Worm (Caenorhabditis elegans) whole organism, young adult: ENCODE measurements around the gene ugt-58.

Experiments
- C17E4.6 ChIP-seq: fragments of 200-800 bp; sonication (Bioruptor generic); IDR thresholded peaks from 2 replicates; pipeline ENCODE4 v1.3.6; 2022; ENCODE audit warnings: missing genetic modification reagents, missing genetic modification characterization, missing compliant biosample characterization
- D2030.7 ChIP-seq: fragments of 200-800 bp; sonication (Bioruptor generic); IDR thresholded peaks from 2 replicates; pipeline ENCODE4 v1.3.6; 2022; ENCODE audit warnings: missing genetic modification reagents, missing genetic modification characterization, missing compliant biosample characterization
- F10E7.11 ChIP-seq: sonication (generic microtip); optimal IDR thresholded peaks from 2 replicates; lab custom pipeline; 2017; ENCODE audit warnings: mild to moderate bottlenecking, missing genetic modification characterization, moderate library complexity, missing compliant biosample characterization
- F33H1.4 ChIP-seq: fragments of 200-800 bp; sonication (Bioruptor generic); IDR thresholded peaks from 2 replicates; pipeline ENCODE4 v1.3.6; 2022; ENCODE audit warnings: missing genetic modification reagents, missing genetic modification characterization, missing compliant biosample characterization
- F57C9.4 ChIP-seq: sonication (generic microtip); optimal IDR thresholded peaks from 2 replicates; lab custom pipeline; 2017; ENCODE audit warnings: mild to moderate bottlenecking, missing genetic modification characterization, missing compliant biosample characterization
- K11D2.4 ChIP-seq: fragments of 200-800 bp; sonication (Bioruptor generic); IDR thresholded peaks from 2 replicates; pipeline ENCODE4 v1.3.6; 2022; ENCODE audit warnings: missing genetic modification reagents, missing genetic modification characterization, missing compliant biosample characterization
- K12H6.12 ChIP-seq: fragments of 200-800 bp; sonication (Bioruptor generic); optimal IDR thresholded peaks from 2 replicates; lab custom pipeline; 2018; ENCODE audit warnings: mild to moderate bottlenecking, missing genetic modification characterization, missing compliant biosample characterization
- Y95B8A.8 ChIP-seq: fragments of 200-800 bp; sonication (Bioruptor generic); IDR thresholded peaks from 2 replicates; pipeline ENCODE4 v1.3.6; 2022; ENCODE audit warnings: missing genetic modification reagents, missing genetic modification characterization, missing compliant biosample characterization
- attf-5 ChIP-seq: fragments of 200-800 bp; sonication (Bioruptor generic); optimal IDR thresholded peaks from 2 replicates; lab custom pipeline; 2018; ENCODE audit warnings: mild to moderate bottlenecking, missing genetic modification characterization, missing compliant biosample characterization
- bed-2 ChIP-seq: fragments of 200-800 bp; sonication (Bioruptor generic); IDR thresholded peaks from 2 replicates; pipeline ENCODE4 v1.3.6; 2022; ENCODE audit warnings: missing genetic modification reagents, missing genetic modification characterization, missing compliant biosample characterization
- ccch-3 ChIP-seq: fragments of 200-800 bp; sonication (Bioruptor generic); optimal IDR thresholded peaks from 2 replicates; lab custom pipeline; 2018; ENCODE audit warnings: mild to moderate bottlenecking, missing genetic modification characterization, missing compliant biosample characterization
- ceh-100 ChIP-seq: fragments of 200-800 bp; sonication (Bioruptor generic); IDR thresholded peaks from 2 replicates; pipeline ENCODE4 v1.3.6; 2022; ENCODE audit warnings: missing genetic modification reagents, missing genetic modification characterization, missing compliant biosample characterization
- ceh-91 ChIP-seq: fragments of 200-800 bp; sonication (Bioruptor generic); IDR thresholded peaks from 2 replicates; pipeline ENCODE4 v1.3.6; 2022; ENCODE audit warnings: missing genetic modification reagents, missing genetic modification characterization, missing compliant biosample characterization
- egl-44 ChIP-seq: fragments of 200-800 bp; sonication (Bioruptor generic); IDR thresholded peaks from 2 replicates; pipeline ENCODE4 v1.3.6; 2022; ENCODE audit warnings: missing genetic modification reagents, missing genetic modification characterization, missing compliant biosample characterization
- egrh-3 ChIP-seq: fragments of 200-800 bp; sonication (Bioruptor generic); IDR thresholded peaks from 2 replicates; pipeline ENCODE4 v1.3.6; 2022; ENCODE audit warnings: missing genetic modification reagents, missing genetic modification characterization, missing compliant biosample characterization
- ekl-4 ChIP-seq: fragments of 200-800 bp; sonication (Bioruptor generic); IDR thresholded peaks from 2 replicates; pipeline ENCODE4 v1.3.6; 2022; ENCODE audit warnings: missing genetic modification reagents, missing genetic modification characterization, missing compliant biosample characterization
- him-1 ChIP-seq: sonication (generic microtip); optimal IDR thresholded peaks from 2 replicates; lab custom pipeline; 2016; ENCODE audit warnings: missing genotype, missing genetic modification reagents, missing genetic modification characterization, missing compliant biosample characterization
- hlh-26 ChIP-seq: fragments of 200-800 bp; sonication (Bioruptor generic); conservative IDR thresholded peaks from 2 replicates; pipeline ENCODE4 v1.3.6; 2022; ENCODE audit warnings: missing genetic modification reagents, missing genetic modification characterization, missing compliant biosample characterization
- hmg-1.2 ChIP-seq: fragments of 200-800 bp; sonication (Bioruptor generic); IDR thresholded peaks from 2 replicates; pipeline ENCODE4 v1.3.6; 2022; ENCODE audit warnings: missing genetic modification reagents, missing genetic modification characterization, missing compliant biosample characterization
- hmg-20 ChIP-seq: fragments of 200-800 bp; sonication (Bioruptor generic); IDR thresholded peaks from 2 replicates; pipeline ENCODE4 v1.3.6; 2022; ENCODE audit warnings: missing genetic modification reagents, missing genetic modification characterization, missing compliant biosample characterization
- hsf-1 ChIP-seq: fragments of 200-800 bp; sonication (Bioruptor generic); IDR thresholded peaks from 2 replicates; pipeline ENCODE4 v1.3.6; 2022; ENCODE audit warnings: missing genetic modification reagents, missing genetic modification characterization, missing compliant biosample characterization
- lag-1 ChIP-seq: fragments of 200-800 bp; sonication (Bioruptor generic); IDR thresholded peaks from 2 replicates; pipeline ENCODE4 v1.3.6; 2022; ENCODE audit warnings: missing genetic modification reagents, missing genetic modification characterization, missing compliant biosample characterization
- let-607 ChIP-seq, 2 experiments: fragments of 200-800 bp in 1 of 2; sonication (Bioruptor generic) in 1 of 2; sonication (generic microtip) in 1 of 2; optimal IDR thresholded peaks; 2 replicates each; lab custom pipeline; 2016 to 2018; ENCODE audit warnings: mild to moderate bottlenecking in 2 of 2, missing compliant biosample characterization in 2 of 2, missing genetic modification characterization in 2 of 2, moderate library complexity in 2 of 2, missing genotype in 1 of 2
- lin-26 ChIP-seq: fragments of 200-800 bp; sonication (Bioruptor generic); IDR thresholded peaks from 2 replicates; pipeline ENCODE4 v1.3.6; 2022; ENCODE audit warnings: missing genetic modification reagents, missing genetic modification characterization, missing compliant biosample characterization
- lin-35 ChIP-seq, 3 experiments: fragments of 150-350 bp in 2 of 3; sonication (generic microtip) in 1 of 3; optimal IDR thresholded peaks; 2 replicates each; lab custom pipeline; 2014 to 2018; ENCODE audit warnings: missing biosample characterization in 3 of 3, missing genetic modification characterization in 3 of 3, missing genetic modification reagents in 3 of 3
- lin-40 ChIP-seq: sonication (generic microtip); optimal IDR thresholded peaks from 2 replicates; lab custom pipeline; 2016; ENCODE audit warnings: missing genetic modification characterization, mild to moderate bottlenecking, missing compliant biosample characterization, missing genotype, missing genetic modification reagents
- lir-1 ChIP-seq: fragments of 200-800 bp; sonication (Bioruptor generic); conservative IDR thresholded peaks from 2 replicates; pipeline ENCODE4 v1.3.6; 2022; ENCODE audit warnings: missing genetic modification reagents, missing genetic modification characterization, missing compliant biosample characterization
- lsl-1 ChIP-seq: fragments of 200-800 bp; sonication (Bioruptor generic); optimal IDR thresholded peaks from 2 replicates; lab custom pipeline; 2018; ENCODE audit warnings: mild to moderate bottlenecking, missing genetic modification characterization, moderate library complexity, missing compliant biosample characterization
- madf-6 ChIP-seq: fragments of 200-800 bp; sonication (Bioruptor generic); IDR thresholded peaks from 2 replicates; pipeline ENCODE4 v1.3.6; 2022; ENCODE audit warnings: missing genetic modification reagents, missing genetic modification characterization, missing compliant biosample characterization
- madf-8 ChIP-seq: fragments of 200-800 bp; sonication (Bioruptor generic); conservative IDR thresholded peaks from 2 replicates; pipeline ENCODE4 v1.3.6; 2022; ENCODE audit warnings: missing genetic modification reagents, missing genetic modification characterization, missing compliant biosample characterization
- mcd-1 ChIP-seq: fragments of 200-800 bp; sonication (Bioruptor generic); IDR thresholded peaks from 2 replicates; pipeline ENCODE4 v1.3.6; 2022; ENCODE audit warnings: missing genetic modification reagents, missing genetic modification characterization, missing compliant biosample characterization
- mxl-1 ChIP-seq: sonication (generic microtip); optimal IDR thresholded peaks from 2 replicates; lab custom pipeline; 2016; ENCODE audit warnings: missing genetic modification characterization, missing compliant biosample characterization
- nfya-1 ChIP-seq: sonication (generic microtip); optimal IDR thresholded peaks from 2 replicates; lab custom pipeline; 2017; ENCODE audit warnings: antibody characterized with exemption, missing compliant biosample characterization, missing genetic modification characterization, borderline replicate concordance; ENCODE audit not compliant: insufficient read depth
- nfya-2 ChIP-seq: fragments of 200-800 bp; sonication (Bioruptor generic); IDR thresholded peaks from 2 replicates; pipeline ENCODE4 v1.3.6; 2022; ENCODE audit warnings: missing genetic modification reagents, missing genetic modification characterization, missing compliant biosample characterization
- nhr-120 ChIP-seq: fragments of 200-800 bp; sonication (Bioruptor generic); IDR thresholded peaks from 2 replicates; pipeline ENCODE4 v1.3.6; 2022; ENCODE audit warnings: missing genetic modification characterization, missing compliant biosample characterization
- nhr-80 ChIP-seq: sonication (generic microtip); optimal IDR thresholded peaks from 2 replicates; lab custom pipeline; 2016; ENCODE audit warnings: missing genetic modification characterization, missing compliant biosample characterization
- rec-8 ChIP-seq, 2 experiments: sonication (generic microtip); optimal IDR thresholded peaks; 2 replicates each; lab custom pipeline; 2016; ENCODE audit warnings: mild to moderate bottlenecking in 2 of 2, missing genetic modification characterization in 2 of 2, missing genetic modification reagents in 2 of 2, missing genotype in 2 of 2, missing biosample characterization in 1 of 2, missing compliant biosample characterization in 1 of 2, moderate library complexity in 1 of 2
- sdz-38 ChIP-seq: sonication (generic microtip); optimal IDR thresholded peaks from 2 replicates; lab custom pipeline; 2016; ENCODE audit warnings: missing genotype, missing genetic modification characterization, missing compliant biosample characterization
- snpc-1.1 ChIP-seq: sonication (generic microtip); optimal IDR thresholded peaks from 2 replicates; lab custom pipeline; 2017; ENCODE audit warnings: missing genetic modification characterization, mild to moderate bottlenecking, missing compliant biosample characterization, antibody characterized with exemption, moderate library complexity, missing genotype, missing genetic modification reagents; ENCODE audit not compliant: insufficient read depth
- snpc-1.3 ChIP-seq: sonication (generic microtip); optimal IDR thresholded peaks from 2 replicates; lab custom pipeline; 2017; ENCODE audit warnings: missing genetic modification characterization, mild to moderate bottlenecking, missing compliant biosample characterization, antibody characterized with exemption, moderate library complexity, missing genotype, missing genetic modification reagents; ENCODE audit not compliant: insufficient read depth
- snpc-4 ChIP-seq, 5 experiments: fragments of 150-350 bp in 1 of 5; sonication (generic microtip) in 4 of 5; optimal IDR thresholded peaks; 2 replicates each; lab custom pipeline; 2014 to 2018; ENCODE audit warnings: missing genetic modification characterization in 5 of 5, missing biosample characterization in 3 of 5, antibody characterized with exemption in 2 of 5, mild to moderate bottlenecking in 2 of 5, missing compliant biosample characterization in 2 of 5, missing genotype in 2 of 5, moderate library complexity in 2 of 5, missing genetic modification reagents in 1 of 5
- sptf-2 ChIP-seq: fragments of 200-800 bp; sonication (Bioruptor generic); optimal IDR thresholded peaks from 2 replicates; lab custom pipeline; 2018; ENCODE audit warnings: mild to moderate bottlenecking, missing genetic modification characterization, missing compliant biosample characterization
- tbp1 ChIP-seq: fragments of 200-800 bp; sonication (Bioruptor generic); optimal IDR thresholded peaks from 2 replicates; lab custom pipeline; 2018; ENCODE audit warnings: mild to moderate bottlenecking, missing genetic modification characterization, missing compliant biosample characterization
- tlf-1 ChIP-seq: fragments of 200-800 bp; sonication (Bioruptor generic); optimal IDR thresholded peaks from 2 replicates; lab custom pipeline; 2018; ENCODE audit warnings: mild to moderate bottlenecking, missing genetic modification characterization, missing compliant biosample characterization
- xnd-1 ChIP-seq: sonication (generic microtip); optimal IDR thresholded peaks from 2 replicates; lab custom pipeline; 2016; ENCODE audit warnings: missing genotype, missing genetic modification reagents, missing genetic modification characterization, missing compliant biosample characterization
- ztf-6 ChIP-seq: fragments of 200-800 bp; sonication (Bioruptor generic); IDR thresholded peaks from 2 replicates; pipeline ENCODE4 v1.3.6; 2022; ENCODE audit warnings: missing genetic modification reagents, missing genetic modification characterization, missing compliant biosample characterization

ugt-58 gene

DNA sequence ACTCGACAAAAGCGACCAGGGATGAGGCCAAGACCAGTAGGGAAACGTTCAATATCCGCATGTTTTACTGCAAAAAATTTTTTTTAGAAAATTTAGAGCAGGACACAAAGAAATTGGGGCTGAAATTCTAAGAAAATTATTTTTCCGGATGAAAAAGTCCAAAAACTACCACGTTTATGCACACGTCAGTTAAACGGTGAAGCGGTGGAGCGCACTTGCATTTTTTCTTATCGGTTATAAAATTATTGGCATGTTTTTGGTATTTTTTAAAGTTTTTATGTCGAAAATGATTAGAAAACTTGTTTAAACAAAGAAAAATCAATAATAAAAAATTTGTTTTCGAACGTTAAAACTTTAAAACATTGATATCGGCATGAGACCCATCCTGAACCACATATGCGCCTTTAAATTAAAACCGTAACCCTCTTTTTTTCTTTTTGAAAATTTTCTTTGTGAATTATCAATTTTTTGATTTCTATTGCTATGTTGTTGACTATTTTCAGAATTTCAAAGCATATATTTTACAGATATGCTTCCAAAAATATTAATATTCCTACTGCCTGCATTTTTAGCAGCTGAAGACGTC, 37.6 kb upstream of the ugt-58 start, which contains the start of the genes dnj-20 and ZK1307.8:
TSS of gene dnj-20 (minus strand) at position 67 of the 586 bp plus-strand sequence.
TSS of gene ZK1307.8 (plus strand) at position 504 of the 586 bp plus-strand sequence.
- TF ChIP-seq lir-1 (GFP tag; lab: Robert Waterston, UW) (no peak), lag-1 (GFP tag; lab: Robert Waterston, UW) (no peak), egrh-3 (GFP tag; lab: Robert Waterston, UW) (no peak), hmg-20 (GFP tag; lab: Robert Waterston, UW) (no peak), ceh-100 (GFP tag; lab: Robert Waterston, UW) (no peak), mxl-1 (no peak), hmg-1.2 (GFP tag; lab: Robert Waterston, UW) (0 out of 2 replicates have a peak, but pooled peaks have one; percentile 5), Y95B8A.8 (GFP tag; lab: Robert Waterston, UW) (no peak), attf-5 (GFP tag; lab: Kevin White, UChicago) (peak; percentile 1), rec-8 (tag; optimal IDR thresholded peaks at IDR 0.05; lab: Kevin White, UChicago) (no peak), ccch-3 (no peak), F10E7.11 (tag; lab: Kevin White, UChicago) (no peak), tlf-1 (GFP tag; lab: Kevin White, UChicago) (no peak), ztf-6 (GFP tag; lab: Robert Waterston, UW) (no peak), K11D2.4 (GFP tag; lab: Robert Waterston, UW) (no peak), F33H1.4 (GFP tag; lab: Robert Waterston, UW) (peak; percentile 81), lin-35 (GFP tag; optimal IDR thresholded peaks at IDR 0.05; lab: Kevin White, UChicago) (no peak), snpc-1.1 (no peak), nhr-120 (GFP tag; lab: Robert Waterston, UW) (no peak), snpc-1.3 (tag; lab: Kevin White, UChicago) (peak; percentile 57), egl-44 (GFP tag; lab: Robert Waterston, UW) (no peak), bed-2 (GFP tag; lab: Robert Waterston, UW) (no peak), madf-8 (0 out of 2 replicates have a peak, but pooled peaks have one; percentile 12), xnd-1 (tag; lab: Kevin White, UChicago) (peak; percentile 60), F57C9.4 (tag; lab: Kevin White, UChicago) (no peak), him-1 (no peak), D2030.7 (peak; percentile 45; the same call in 1 of the 2 replicates), lsl-1 (peak; percentile 82), nfya-2 (GFP tag; lab: Robert Waterston, UW) (no peak), ceh-91 (no peak), ekl-4 (GFP tag; lab: Robert Waterston, UW) (no peak), sptf-2 (GFP tag; lab: Kevin White, UChicago) (no peak), nfya-1 (tag; lab: Kevin White, UChicago) (no peak), K12H6.12 (tag; lab: Kevin White, UChicago) (no peak), madf-6 (GFP tag; lab: Robert Waterston, UW) (peak; percentile 83), hsf-1 (GFP tag; lab: Robert Waterston, UW) (no peak), let-607 (tag; optimal IDR thresholded peaks at IDR 0.05; lab: Kevin White, UChicago) (peak; percentile 70 to 78), snpc-4 (GFP tag; optimal IDR thresholded peaks at IDR 0.05; lab: Kevin White, UChicago) (no peak), snpc-4 (tag; optimal IDR thresholded peaks at IDR 0.05; lab: Kevin White, UChicago) (no peak), lin-26 (no peak), hlh-26 (GFP tag; lab: Robert Waterston, UW) (no peak), tbp1 (GFP tag; lab: Kevin White, UChicago) (no peak), C17E4.6 (no peak), sdz-38 (tag; lab: Kevin White, UChicago) (no peak), nhr-80 (peak; percentile 56), mcd-1 (GFP tag; lab: Robert Waterston, UW) (0 out of 2 replicates have a peak, but pooled peaks have one; percentile 34), lin-40 (tag; lab: Kevin White, UChicago) (no peak)
